Worm (Caenorhabditis elegans) whole organism, L1 larva: ENCODE measurements around the gene C07A12.7.

ENCODE experiments used
- ceh-82 ChIP-seq, 3 experiments: fragments of 150-350 bp in 1 of 3; sonication (generic microtip) in 2 of 3; optimal IDR thresholded peaks; 2 replicates each; lab custom pipeline; 2014 to 2017; ENCODE audit warnings: missing biosample characterization in 3 of 3, missing genetic modification characterization in 3 of 3
- elt-3 ChIP-seq, 6 experiments: fragments of 150-350 bp in 1 of 6; sonication (generic microtip); optimal IDR thresholded peaks; 2 replicates each; lab custom pipeline; 2017 to 2018; ENCODE audit warnings: missing biosample characterization in 6 of 6, missing genetic modification characterization in 6 of 6, inconsistent platforms in 1 of 6
- fos-1 ChIP-seq: fragments of 150-350 bp; optimal IDR thresholded peaks from 2 replicates; lab custom pipeline; 2014; ENCODE audit warnings: missing biosample characterization, missing genetic modification characterization
- nhr-237 ChIP-seq: fragments of 150-350 bp; optimal IDR thresholded peaks from 2 replicates; lab custom pipeline; 2014; ENCODE audit warnings: missing biosample characterization, missing genetic modification characterization
- nhr-76 ChIP-seq: sonication (generic microtip); optimal IDR thresholded peaks from 2 replicates; lab custom pipeline; 2017; ENCODE audit warnings: missing biosample characterization, missing genetic modification characterization
- pqm-1 ChIP-seq: sonication (generic microtip); optimal IDR thresholded peaks from 3 replicates; lab custom pipeline; 2017; ENCODE audit warnings: missing biosample characterization, missing genetic modification characterization
- rnt-1 ChIP-seq: sonication (generic microtip); optimal IDR thresholded peaks from 2 replicates; lab custom pipeline; 2016; ENCODE audit warnings: mild to moderate bottlenecking, missing genetic modification characterization, moderate library complexity, missing compliant biosample characterization
- snpc-4 ChIP-seq: fragments of 150-350 bp; optimal IDR thresholded peaks from 2 replicates; lab custom pipeline; 2014; ENCODE audit warnings: missing biosample characterization, missing genetic modification characterization
- unc-86 ChIP-seq: sonication (generic microtip); optimal IDR thresholded peaks from 2 replicates; lab custom pipeline; 2016; ENCODE audit warnings: missing genetic modification characterization, missing compliant biosample characterization
- zag-1 ChIP-seq: fragments of 150-350 bp; optimal IDR thresholded peaks from 2 replicates; lab custom pipeline; 2014; ENCODE audit warnings: missing biosample characterization, missing genetic modification characterization

ce11 chrX:4571137-4571536, 49.2 kb upstream of the C07A12.7 start, which contains the start of gene amt-1:
- no peak for TF ChIP-seq nhr-76 (tag; lab: Kevin White, UChicago)
- no peak for TF ChIP-seq nhr-237
- no peak for TF ChIP-seq unc-86 (tag; lab: Kevin White, UChicago)
- TF ChIP-seq ceh-82 (tag; optimal IDR thresholded peaks at IDR 0.05; lab: Kevin White, UChicago): no peak
- TF ChIP-seq zag-1 (tag; lab: Kevin White, UChicago): no peak
- no peak for TF ChIP-seq pqm-1 (tag; lab: Kevin White, UChicago)
- no peak for TF ChIP-seq snpc-4 (tag; lab: Kevin White, UChicago)
- no peak for TF ChIP-seq elt-3 (tag; optimal IDR thresholded peaks at IDR 0.05; lab: Kevin White, UChicago)
- TF ChIP-seq fos-1: no peak
- no peak for TF ChIP-seq rnt-1 (tag; lab: Kevin White, UChicago)
